Worm (Caenorhabditis elegans): Measurements from ENCODE around the gene srx-24.

ce11 chrV:2730784-2731480, 19.0 kb downstream of the srx-24 start, which contains the start of gene dod-3:
- TF ChIP-seq him-1 (tag; optimal IDR thresholded peaks at IDR 0.05) (no peak), W03F9.2 (tag; optimal IDR thresholded peaks at IDR 0.05) (no peak), dao-5 (tag; optimal IDR thresholded peaks at IDR 0.05) (no peak)

All from whole organism, L4/young adult.